Worm (Caenorhabditis elegans): Measurements from ENCODE around the gene T04C4.3.
"Not testable (repeated sequence)": the region's sequence is repeated elsewhere in the genome, so short reads cannot be mapped to it uniquely, and the experiment has no call there.

T04C4.3 gene

DNA sequence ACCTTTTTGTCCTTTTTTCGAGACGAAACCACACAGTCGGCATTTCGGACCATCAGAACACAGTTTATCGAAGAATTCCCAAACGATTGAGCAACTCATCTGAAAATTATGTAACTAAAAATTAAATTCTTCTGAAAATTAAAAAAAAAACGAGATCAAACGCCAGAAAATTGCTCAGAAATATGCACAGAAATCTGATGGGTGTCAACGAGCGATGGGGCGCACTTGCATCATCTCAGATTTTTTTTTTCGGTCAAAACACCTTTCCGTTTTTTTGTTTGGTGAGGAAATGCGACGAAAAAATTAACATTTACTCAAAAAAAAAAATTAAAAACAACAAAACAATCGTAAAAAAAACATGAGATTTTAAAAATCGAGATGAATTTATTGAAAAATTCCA is at the start of gene T04C4.3:
TSS of gene T04C4.3 (minus strand) at position 101 of the 400 bp plus-strand sequence.
- TF ChIP-seq W03F9.2, dao-5, him-1 (tag; optimal IDR thresholded peaks at IDR 0.05): not testable (repeated sequence)

DNA sequence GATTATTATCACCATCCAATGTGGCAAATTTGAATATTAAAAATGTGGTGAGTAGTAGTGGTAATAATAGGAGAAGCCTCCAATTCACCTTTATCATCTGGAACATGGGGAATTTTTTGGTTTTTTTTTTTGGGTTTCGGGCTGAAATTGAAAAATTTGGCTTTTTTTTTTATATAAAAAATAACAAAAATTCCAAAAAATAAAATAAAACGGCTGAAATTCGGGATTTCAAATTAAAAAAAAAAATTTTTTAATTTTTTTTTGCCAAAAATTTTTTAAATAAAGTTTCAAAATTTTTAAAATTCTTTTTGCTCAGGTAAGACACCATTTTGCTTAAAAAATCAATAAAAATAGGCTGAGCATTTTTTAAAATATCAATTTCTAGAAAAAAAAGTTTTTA is 46.9 kb upstream of the T04C4.3 start, which contains the start of gene famp-1:
TSS of gene famp-1 (minus strand) at position 101 of the 400 bp plus-strand sequence.
- TF ChIP-seq W03F9.2 (tag; optimal IDR thresholded peaks at IDR 0.05): no peak

DNA sequence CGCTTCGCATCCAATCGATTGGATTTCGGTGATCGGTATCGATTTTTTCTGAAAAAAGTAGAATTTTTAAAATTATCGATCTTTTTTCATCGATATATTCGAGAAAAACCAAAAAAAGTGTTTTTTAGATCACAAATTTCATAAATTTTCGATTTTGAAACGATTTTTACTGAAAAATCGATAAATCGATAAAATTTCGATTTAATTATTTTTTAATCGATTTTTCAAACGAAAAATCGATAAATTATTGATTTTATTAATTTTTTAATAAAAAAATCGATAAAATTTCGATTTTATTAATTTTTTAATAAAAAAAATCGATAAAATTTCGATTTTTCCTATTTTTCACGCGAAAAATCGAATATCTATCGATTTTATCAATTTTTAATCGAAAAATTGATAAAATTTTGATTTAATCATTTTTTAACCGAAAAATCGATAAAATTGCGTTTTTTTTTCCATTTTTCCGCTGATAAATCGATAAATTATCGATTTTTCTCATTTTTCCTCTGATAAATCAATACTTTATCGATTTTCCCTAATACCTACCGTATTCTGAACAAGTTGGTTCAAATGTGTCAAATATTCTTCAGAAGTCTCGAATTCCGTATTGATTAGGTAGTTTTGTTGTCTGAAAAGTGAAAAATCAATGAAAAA is 36.9 kb upstream of the T04C4.3 start:
- TF ChIP-seq him-1 (tag; optimal IDR thresholded peaks at IDR 0.05) (no peak), dao-5 (tag; optimal IDR thresholded peaks at IDR 0.05) (no peak), W03F9.2 (tag; optimal IDR thresholded peaks at IDR 0.05) (no peak)

DNA sequence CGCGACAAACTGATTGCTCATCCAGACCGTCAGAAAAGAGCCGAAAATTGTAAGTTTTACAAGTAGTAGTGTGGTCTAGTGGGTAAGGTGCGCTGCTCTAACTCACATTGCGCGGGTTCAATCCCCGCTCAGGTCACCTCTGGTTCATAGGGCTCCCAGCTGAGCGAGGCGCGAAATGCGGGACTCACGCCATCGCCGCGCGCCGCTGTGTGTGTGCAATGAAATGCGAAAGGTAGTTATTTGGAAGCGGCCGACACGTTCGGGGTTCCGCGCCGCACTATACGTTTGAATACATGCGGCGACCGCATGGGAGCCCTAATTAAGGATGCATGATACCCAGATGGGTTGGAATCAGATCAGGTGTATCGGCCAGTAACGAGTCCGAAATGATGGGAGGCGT is 29.5 kb upstream of the T04C4.3 start:
- TF ChIP-seq W03F9.2 (tag; optimal IDR thresholded peaks at IDR 0.05) (no peak), him-1 (tag; optimal IDR thresholded peaks at IDR 0.05) (no peak), dao-5 (tag; optimal IDR thresholded peaks at IDR 0.05) (no peak)

DNA sequence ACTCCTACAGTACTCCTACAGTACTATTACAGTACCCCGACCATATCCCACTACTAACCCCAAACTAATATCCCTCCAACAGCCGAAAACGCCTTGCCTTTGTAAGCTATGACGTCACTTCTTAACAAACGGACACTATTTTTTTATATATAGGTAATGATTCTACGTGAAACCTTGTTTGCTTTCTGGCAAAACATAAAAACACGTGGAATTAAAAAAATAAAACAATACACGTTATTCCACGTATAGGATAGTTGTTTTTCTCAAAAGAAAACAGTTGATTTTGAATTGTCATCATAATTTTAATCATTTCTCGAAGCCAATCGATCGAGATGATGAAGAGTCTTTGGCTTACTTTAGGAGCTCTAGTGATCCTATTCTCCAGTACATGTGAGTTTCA is 28.9 kb upstream of the T04C4.3 start, which contains the start of gene M70.1:
TSS of gene M70.1 (plus strand) at position 301 of the 400 bp plus-strand sequence.
- TF ChIP-seq dao-5, him-1, W03F9.2 (tag; optimal IDR thresholded peaks at IDR 0.05): not testable (repeated sequence)

DNA sequence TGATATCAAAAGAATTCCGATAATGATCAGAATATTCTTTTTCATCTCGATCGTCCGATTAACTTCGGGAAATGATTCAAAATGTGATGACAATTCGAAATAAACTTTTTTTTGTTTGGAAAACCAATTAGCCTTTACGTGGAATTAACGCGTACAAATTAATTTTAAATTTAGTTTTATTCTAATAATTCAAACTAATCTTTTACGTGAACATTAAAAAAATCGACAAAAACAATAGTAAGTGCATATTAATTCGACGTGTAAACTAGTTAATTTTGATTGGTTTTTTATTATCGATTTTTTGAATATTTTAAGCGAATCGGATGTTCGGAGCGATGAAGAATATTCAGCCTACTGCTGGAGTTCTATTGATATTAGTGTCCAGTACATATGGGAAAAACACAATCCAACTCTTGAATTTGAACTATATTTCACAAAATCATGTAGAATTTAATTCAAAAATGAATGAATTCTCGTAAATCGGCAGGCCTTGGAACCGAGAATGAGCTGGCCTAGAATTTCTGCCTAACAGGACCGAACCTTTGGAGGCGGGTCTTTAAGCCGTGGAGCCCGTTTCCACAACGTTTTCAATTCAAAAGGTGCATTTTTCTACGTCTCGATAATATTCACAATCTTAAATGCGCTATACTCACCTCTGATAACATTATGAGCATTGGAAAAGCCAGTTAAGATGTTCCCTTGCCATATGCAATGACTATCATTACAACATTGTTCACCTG is 25.9 kb upstream of the T04C4.3 start, which contains the start of the genes M70.3 and M70.2:
TSS of gene M70.3 (minus strand) at position 101 of the 740 bp plus-strand sequence.
TSS of gene M70.2 (plus strand) at position 690 of the 740 bp plus-strand sequence.
- TF ChIP-seq W03F9.2 (tag; optimal IDR thresholded peaks at IDR 0.05) (no peak), him-1 (tag; optimal IDR thresholded peaks at IDR 0.05) (no peak), dao-5 (tag; optimal IDR thresholded peaks at IDR 0.05) (no peak)

DNA sequence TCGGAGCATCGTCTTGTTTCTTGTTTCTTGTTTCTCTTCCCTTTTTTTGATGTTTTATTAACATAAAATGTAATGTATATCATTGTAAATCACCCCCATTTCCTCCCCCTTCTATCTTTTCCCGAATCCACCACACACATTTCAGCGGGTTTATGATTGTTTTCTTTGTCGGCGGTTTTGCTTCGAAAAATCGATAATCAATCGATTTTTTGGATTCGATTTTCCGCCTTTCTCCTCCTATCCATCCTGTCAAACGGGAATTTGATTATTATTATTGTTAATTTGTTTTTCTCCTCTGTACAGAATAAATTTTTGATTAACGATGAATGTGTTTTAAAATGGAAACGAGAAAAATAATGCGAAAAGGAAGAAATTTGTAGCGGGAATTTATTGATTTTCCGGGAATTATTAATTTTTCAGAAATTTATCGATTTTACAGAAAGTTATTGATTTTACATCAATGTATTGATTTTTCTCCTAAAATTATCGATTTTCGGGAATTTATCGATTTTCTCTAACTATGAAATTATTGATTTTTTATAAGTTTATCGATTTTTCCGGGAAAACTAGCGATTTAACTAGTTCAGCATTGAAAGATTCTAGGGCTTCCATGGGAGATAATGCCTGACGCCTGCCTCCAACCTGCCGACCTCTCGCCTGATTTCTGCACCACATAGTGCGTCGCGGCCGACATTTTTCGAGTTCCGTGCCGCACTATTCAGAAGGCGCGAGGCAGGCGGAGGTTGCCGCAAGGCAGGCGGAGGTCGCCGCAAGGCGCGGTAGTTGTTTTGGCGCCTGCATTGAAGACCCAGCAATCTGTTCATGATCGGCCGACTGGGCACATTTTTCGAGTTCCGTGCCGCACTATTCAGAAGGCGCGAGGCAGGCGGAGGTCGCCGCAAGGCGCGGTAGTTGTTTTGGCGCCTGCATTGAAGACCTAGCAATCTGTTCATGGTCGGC is 20.3 kb upstream of the T04C4.3 start:
- no peak for TF ChIP-seq dao-5 (tag; optimal IDR thresholded peaks at IDR 0.05)
- TF ChIP-seq him-1 (tag; optimal IDR thresholded peaks at IDR 0.05): no peak
- TF ChIP-seq W03F9.2 (tag; optimal IDR thresholded peaks at IDR 0.05): no peak

DNA sequence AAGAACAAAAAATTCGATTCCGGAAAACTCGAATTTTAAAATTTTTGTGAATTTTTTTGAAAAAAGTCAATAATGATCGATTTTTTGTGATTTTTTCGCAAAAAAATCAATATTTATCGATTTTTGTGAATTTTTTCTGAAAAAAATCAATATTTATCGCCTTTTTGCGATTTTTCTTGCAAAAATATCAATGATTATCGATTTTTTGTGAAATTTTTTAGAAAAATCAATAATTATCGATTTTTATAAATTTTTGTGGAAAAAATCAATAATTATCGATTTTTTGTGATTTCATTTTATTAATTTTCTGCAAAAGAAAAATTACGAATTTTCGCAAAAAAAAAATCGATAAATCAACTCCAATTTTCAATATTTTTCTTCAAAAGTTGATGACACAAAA is 19.3 kb upstream of the T04C4.3 start:
- TF ChIP-seq him-1 (tag; optimal IDR thresholded peaks at IDR 0.05): no peak
- TF ChIP-seq dao-5 (tag; optimal IDR thresholded peaks at IDR 0.05): no peak
- TF ChIP-seq W03F9.2 (tag; optimal IDR thresholded peaks at IDR 0.05): no peak

DNA sequence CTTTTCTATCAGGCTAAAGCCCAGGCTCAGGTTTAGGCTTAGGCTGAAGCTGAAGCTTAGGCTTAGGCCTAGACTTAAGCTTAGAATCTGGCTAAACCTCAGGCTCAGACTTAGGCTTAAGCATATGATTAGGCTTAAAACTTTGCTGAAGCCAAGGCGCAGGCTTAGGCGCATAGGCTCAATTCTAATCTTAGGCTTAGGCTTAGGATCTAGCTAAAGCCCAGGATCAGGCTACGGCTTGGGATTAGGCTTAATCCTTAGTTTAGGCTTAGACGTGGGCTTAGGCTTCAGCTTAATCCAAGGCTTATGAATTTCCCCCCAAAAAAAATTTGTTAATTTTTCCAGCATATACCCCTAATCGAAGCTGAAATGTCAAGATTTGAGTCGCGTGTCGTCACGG is 12.0 kb upstream of the T04C4.3 start:
- TF ChIP-seq him-1 (tag; optimal IDR thresholded peaks at IDR 0.05) (no peak), dao-5 (tag; optimal IDR thresholded peaks at IDR 0.05) (no peak)

DNA sequence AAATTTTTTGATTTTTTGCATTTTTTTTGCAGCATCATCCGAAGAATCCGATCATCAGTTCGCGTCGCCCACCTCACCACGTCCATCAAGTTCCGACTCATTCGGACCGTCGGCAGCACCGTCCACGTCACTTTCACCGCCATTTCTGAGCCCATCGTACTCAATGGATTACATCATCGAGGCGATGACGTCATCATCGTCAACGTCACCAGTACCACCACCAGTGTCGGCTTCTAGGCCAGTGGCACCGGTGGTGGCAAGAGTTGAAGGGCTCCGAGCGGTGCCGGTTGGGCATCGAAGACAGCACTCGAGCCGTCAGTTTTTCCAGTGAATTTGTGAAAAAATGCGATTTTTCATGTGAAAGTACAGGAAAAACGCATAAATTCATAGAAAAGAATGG is 7.0 kb upstream of the T04C4.3 start:
- no peak for TF ChIP-seq him-1 (tag; optimal IDR thresholded peaks at IDR 0.05)
- TF ChIP-seq dao-5 (tag; optimal IDR thresholded peaks at IDR 0.05): no peak
- TF ChIP-seq W03F9.2 (tag; optimal IDR thresholded peaks at IDR 0.05): no peak

DNA sequence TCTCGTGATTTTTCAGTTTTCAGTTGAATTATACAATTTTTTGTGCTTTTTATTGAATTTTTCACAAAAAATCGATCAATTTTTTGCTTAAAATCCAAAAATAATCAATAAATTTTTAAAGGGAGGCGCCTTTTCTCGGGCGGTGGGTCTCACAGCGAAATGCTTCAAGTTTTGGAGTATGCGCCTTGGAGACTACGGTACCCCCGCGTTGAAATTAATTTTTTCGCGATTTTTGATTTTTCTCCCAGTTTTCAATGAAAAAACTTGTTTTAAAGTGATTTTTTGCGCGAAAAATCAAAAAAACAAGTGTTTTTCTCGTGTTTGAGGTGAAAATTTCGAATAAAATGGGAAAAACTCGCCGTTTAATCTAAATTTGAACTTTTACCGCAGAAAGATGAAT is 6.5 kb upstream of the T04C4.3 start:
- TF ChIP-seq him-1 (tag; optimal IDR thresholded peaks at IDR 0.05) (no peak), dao-5 (tag; optimal IDR thresholded peaks at IDR 0.05) (no peak), W03F9.2 (tag; optimal IDR thresholded peaks at IDR 0.05) (no peak)

DNA sequence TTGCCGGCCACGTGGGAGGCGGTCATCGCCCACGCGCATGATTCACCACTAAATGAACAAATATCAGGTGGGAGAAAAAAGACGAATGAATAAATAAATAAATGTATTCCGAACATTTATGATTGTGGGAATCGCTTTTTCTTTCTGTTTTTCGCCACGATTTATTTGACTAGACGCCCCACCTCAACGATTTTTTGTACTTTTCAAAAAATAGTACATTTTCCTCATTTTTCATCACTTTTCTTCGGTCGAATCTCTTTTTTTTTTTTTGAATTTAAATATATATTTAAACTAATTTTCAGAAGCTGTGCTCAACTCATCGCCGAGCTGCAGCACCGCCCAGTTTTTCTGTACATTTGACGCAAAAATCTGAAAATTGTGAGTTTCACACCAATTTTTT is 5.9 kb upstream of the T04C4.3 start, which contains the start of gene fnip-2:
TSS of gene fnip-2 (plus strand) at position 301 of the 400 bp plus-strand sequence.
- TF ChIP-seq dao-5 (tag; optimal IDR thresholded peaks at IDR 0.05): no peak

DNA sequence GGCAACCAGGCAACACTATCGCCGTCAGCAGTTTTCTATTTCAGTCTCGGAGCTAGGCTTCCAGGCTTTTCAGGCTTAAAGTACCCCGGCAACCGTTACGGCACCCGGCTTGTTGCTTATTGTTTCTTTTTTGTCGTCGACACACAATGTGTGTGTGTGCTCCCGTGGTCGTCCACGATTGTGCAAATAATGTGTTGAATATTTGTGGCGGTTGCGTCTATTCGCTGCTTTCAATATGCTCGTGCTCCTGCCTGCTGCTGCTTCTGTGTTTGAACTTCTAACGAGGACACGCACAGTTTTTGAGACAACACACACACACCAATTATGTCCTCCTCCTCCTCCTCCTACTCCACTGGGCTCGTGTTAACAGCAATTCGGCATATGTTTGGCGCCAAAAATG is 4.7 kb upstream of the T04C4.3 start:
- TF ChIP-seq dao-5 (tag; optimal IDR thresholded peaks at IDR 0.05) (no peak), W03F9.2 (tag; optimal IDR thresholded peaks at IDR 0.05) (no peak), him-1 (tag; optimal IDR thresholded peaks at IDR 0.05) (no peak)
